Worm (Caenorhabditis elegans): Measurements from ENCODE around the gene sra-6.

sra-6 gene

DNA sequence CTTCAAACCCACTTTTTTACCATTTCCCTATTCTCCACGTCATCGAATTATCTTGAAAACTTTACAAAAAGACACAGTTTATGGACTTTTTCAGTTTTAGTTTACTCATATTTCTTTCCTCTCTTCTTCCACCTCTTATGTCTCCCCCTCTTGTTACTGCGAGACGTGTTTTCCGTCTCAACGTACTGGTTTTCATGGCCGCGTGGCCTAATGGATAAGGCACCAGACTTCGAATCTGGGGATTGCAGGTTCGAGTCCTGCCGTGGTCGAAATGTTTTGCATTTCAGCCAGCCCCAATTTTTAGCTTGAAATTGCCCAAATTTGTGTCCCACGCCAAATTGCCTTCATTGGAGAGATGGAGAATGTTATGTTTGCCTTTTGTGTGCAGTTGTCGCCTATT lies 15.4 kb upstream of the sra-6 start (continued):
- TF ChIP-seq nhr-2 (tag; optimal IDR thresholded peaks at IDR 0.05) (no peak), mab-5 (tag; optimal IDR thresholded peaks at IDR 0.05) (no peak), unc-62 (GFP tag; optimal IDR thresholded peaks at IDR 0.05) (peak; percentile 17), lsy-2 (tag; optimal IDR thresholded peaks at IDR 0.05) (no peak)

DNA sequence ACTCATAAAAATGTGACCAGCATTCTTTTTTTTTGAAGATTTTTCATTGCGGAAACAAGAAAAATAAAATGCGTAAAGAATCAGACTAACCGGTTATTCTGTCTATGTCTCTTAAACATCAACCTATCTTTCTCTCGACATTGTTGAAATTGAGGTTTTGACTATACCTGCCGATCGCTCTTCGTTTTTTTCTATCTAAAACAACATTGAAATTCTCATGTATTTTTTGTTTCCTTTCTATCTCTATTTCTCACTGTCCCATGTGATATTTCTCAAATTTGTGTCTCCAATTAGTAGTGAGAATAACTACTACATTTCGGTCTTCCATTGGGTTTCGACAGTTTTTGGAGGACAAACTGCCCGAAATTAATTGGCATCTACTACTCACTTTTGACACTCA lies 10.3 kb upstream of the sra-6 start:
- TF ChIP-seq blmp-1 (tag; optimal IDR thresholded peaks at IDR 0.05) = no peak
- TF ChIP-seq ces-1 (GFP tag; optimal IDR thresholded peaks at IDR 0.05) = no peak
- no peak for TF ChIP-seq nhr-12 (tag; optimal IDR thresholded peaks at IDR 0.05)
- TF ChIP-seq bed-3 (GFP tag; optimal IDR thresholded peaks at IDR 0.05) = no peak
- no peak for TF ChIP-seq unc-62 (GFP tag; optimal IDR thresholded peaks at IDR 0.05)
- no peak for TF ChIP-seq nhr-237 (tag; optimal IDR thresholded peaks at IDR 0.05)

DNA sequence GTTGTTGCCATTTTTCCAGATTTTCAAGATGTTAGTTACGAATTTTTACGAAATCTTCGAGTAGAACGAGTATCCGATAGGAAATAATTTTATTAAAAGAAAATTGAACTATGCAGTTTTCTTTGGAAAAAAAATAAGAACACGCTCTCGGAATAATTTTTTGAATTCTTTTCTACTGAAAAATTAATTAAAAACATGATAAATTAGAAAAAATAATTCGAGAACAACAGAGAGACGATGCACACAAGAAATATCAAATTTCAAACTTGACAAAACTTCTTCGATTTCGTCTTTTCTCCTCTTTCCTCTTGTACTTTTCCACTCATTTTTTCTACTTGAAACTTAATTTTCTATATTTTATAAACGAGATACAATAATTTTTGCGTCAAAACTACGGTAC lies 9.3 kb upstream of the sra-6 start, which contains the start of gene F35H8.4:
Gene F35H8.4, minus strand, starts transcription at position 101 of the 400 bp plus-strand sequence.
- no peak for TF ChIP-seq ces-1 (GFP tag; optimal IDR thresholded peaks at IDR 0.05)
- no peak for TF ChIP-seq hlh-1 (tag; optimal IDR thresholded peaks at IDR 0.05)
- no peak for TF ChIP-seq tbx-8 (GFP tag; optimal IDR thresholded peaks at IDR 0.05)
- no peak for TF ChIP-seq M03D4.4 (tag; optimal IDR thresholded peaks at IDR 0.05)
- TF ChIP-seq blmp-1 (tag; optimal IDR thresholded peaks at IDR 0.05) = no peak
- no peak for TF ChIP-seq ham-2 (GFP tag; optimal IDR thresholded peaks at IDR 0.05)
- TF ChIP-seq sptf-1 (tag; optimal IDR thresholded peaks at IDR 0.05) = no peak
- TF ChIP-seq nhr-2 (tag; optimal IDR thresholded peaks at IDR 0.05) = no peak
- TF ChIP-seq zip-8 (tag; optimal IDR thresholded peaks at IDR 0.05) = no peak
- no peak for TF ChIP-seq unc-62 (GFP tag; optimal IDR thresholded peaks at IDR 0.05)
- TF ChIP-seq ztf-11 (tag; optimal IDR thresholded peaks at IDR 0.05) = no peak
- TF ChIP-seq lin-32 (GFP tag; optimal IDR thresholded peaks at IDR 0.05) = no peak
- no peak for TF ChIP-seq nhr-237 (tag; optimal IDR thresholded peaks at IDR 0.05)

DNA sequence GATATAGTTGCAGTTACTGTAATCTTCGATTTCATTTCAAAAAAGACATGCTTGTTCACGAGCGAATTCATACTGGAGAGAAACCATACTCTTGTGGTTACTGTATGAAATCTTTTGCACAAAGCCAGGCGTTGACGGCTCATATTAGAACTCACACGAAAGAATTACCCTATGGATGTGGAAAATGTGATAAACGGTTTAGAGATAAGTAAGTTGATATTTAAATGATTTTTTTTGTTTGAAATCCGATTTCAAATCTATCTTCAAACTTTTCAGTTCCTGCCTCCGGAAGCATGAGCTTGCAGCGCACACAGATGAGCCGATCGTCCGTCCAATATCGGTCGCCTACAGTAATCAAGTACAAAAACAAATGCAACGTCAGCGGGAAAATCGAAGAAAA lies 8.3 kb upstream of the sra-6 start:
- TF ChIP-seq sem-2 (GFP tag; optimal IDR thresholded peaks at IDR 0.05) (no peak), mls-2 (tag; optimal IDR thresholded peaks at IDR 0.05) (no peak), flh-1 (GFP tag; optimal IDR thresholded peaks at IDR 0.05) (no peak), snpc-4 (tag; optimal IDR thresholded peaks at IDR 0.05) (no peak), ztf-11 (tag; optimal IDR thresholded peaks at IDR 0.05) (no peak)

DNA sequence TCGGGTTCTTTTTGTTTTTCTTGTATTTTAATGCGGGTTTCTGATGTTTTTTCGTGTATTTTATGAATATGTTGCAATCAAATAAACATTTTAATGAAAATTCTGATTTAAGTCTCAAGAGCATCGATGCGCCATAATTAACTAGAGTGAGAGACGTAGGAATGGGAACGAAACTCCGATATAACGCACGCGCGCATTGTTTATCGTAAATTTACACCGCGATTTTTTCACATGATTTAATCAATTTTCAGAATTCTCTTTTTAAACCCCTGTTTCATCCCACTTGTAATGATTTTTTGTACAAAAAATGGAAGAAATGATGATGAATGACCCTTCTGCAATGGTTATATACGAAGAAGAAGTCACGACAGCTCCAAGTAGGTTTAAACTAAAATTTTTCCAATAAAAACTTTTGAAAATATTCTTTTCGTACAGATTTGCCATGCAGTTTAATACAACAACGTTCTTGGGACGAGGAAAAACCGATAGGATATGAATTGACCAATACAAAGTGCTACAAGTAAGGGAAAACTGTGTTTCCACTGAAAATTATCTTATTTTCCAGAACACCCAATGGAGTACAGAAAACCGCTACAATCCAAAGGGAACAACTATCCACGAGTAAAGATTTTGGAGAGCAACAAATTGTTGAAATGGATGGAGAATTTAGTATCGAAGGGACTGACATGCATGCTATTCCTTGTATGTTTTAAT lies 7.0 kb upstream of the sra-6 start, which contains the start of gene zfp-2:
Gene zfp-2, plus strand, starts transcription at position 214 of the 714 bp plus-strand sequence.
- TF ChIP-seq pha-4 (tag; optimal IDR thresholded peaks at IDR 0.05) (no peak), drap-1 (GFP tag; optimal IDR thresholded peaks at IDR 0.05) (no peak), nhr-76 (tag; optimal IDR thresholded peaks at IDR 0.05) (no peak), nhr-2 (tag; optimal IDR thresholded peaks at IDR 0.05) (no peak), M03D4.4 (tag; optimal IDR thresholded peaks at IDR 0.05) (no peak), lsy-2 (tag; optimal IDR thresholded peaks at IDR 0.05) (peak; percentile 8), ceh-43 (GFP tag; optimal IDR thresholded peaks at IDR 0.05) (no peak), mab-5 (tag; optimal IDR thresholded peaks at IDR 0.05) (no peak), ham-2 (GFP tag; optimal IDR thresholded peaks at IDR 0.05) (no peak), ces-1 (GFP tag; optimal IDR thresholded peaks at IDR 0.05) (peak; percentile 82), nhr-237 (tag; optimal IDR thresholded peaks at IDR 0.05) (no peak), blmp-1 (tag; optimal IDR thresholded peaks at IDR 0.05) (no peak), elt-3 (tag; optimal IDR thresholded peaks at IDR 0.05) (no peak), sem-2 (GFP tag; optimal IDR thresholded peaks at IDR 0.05) (no peak), ceh-39 (tag; optimal IDR thresholded peaks at IDR 0.05) (no peak), ceh-83 (GFP tag; optimal IDR thresholded peaks at IDR 0.05) (no peak), unc-39 (tag; optimal IDR thresholded peaks at IDR 0.05) (no peak), nhr-28 (tag; optimal IDR thresholded peaks at IDR 0.05) (no peak)

DNA sequence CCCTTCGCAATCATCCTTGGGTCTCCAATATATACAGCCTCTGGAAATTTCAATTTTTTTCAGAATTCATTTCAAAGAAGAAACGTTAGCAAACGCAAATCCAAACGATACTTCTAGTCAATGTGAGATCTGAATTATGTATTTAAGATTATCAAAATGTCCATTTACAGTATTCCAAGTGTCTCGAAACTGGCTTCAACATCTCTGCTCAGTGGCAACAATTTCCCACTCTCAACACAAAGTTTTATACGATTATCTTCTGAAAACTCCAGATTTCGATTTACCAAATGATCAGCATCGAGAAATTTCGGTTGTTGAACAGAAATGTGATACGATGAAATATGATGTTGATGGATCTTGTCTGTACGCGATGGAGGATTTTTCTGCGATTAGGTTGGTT lies 6.0 kb upstream of the sra-6 start:
- TF ChIP-seq ham-2 (GFP tag; optimal IDR thresholded peaks at IDR 0.05) = no peak
- no peak for TF ChIP-seq mab-5 (tag; optimal IDR thresholded peaks at IDR 0.05)
- no peak for TF ChIP-seq hlh-1 (tag; optimal IDR thresholded peaks at IDR 0.05)
- TF ChIP-seq nhr-12 (tag; optimal IDR thresholded peaks at IDR 0.05) = no peak
- no peak for TF ChIP-seq cnd-1 (tag; optimal IDR thresholded peaks at IDR 0.05)
- no peak for TF ChIP-seq nhr-28 (tag; optimal IDR thresholded peaks at IDR 0.05)
- no peak for TF ChIP-seq tbx-8 (GFP tag; optimal IDR thresholded peaks at IDR 0.05)
- TF ChIP-seq ztf-11 (tag; optimal IDR thresholded peaks at IDR 0.05) = no peak
- TF ChIP-seq snpc-4 (tag; optimal IDR thresholded peaks at IDR 0.05) = no peak
- TF ChIP-seq lin-32 (GFP tag; optimal IDR thresholded peaks at IDR 0.05) = no peak
- TF ChIP-seq blmp-1 (tag; optimal IDR thresholded peaks at IDR 0.05) = no peak
